Fruit fly (Drosophila melanogaster): ENCODE measurements around the gene rdx.

dm6 chr3R:14026953-14027721 lies 4.7 kb downstream of the rdx start:
- TF ChIP-seq Myc (optimal IDR thresholded peaks at IDR 0.05) (no peak), insv (optimal IDR thresholded peaks at IDR 0.05) (no peak), psq (optimal IDR thresholded peaks at IDR 0.05) (no peak), ttk (optimal IDR thresholded peaks at IDR 0.05) (no peak), h (optimal IDR thresholded peaks at IDR 0.05) (no peak), Sin3A (optimal IDR thresholded peaks at IDR 0.05) (no peak)

Measured in Kc167 (cell line).